Fruit fly (Drosophila melanogaster): ENCODE data around the gene CG42750.

Gene CG42750

dm6 chr2L:18140544-18140943, 135.0 kb downstream of the CG42750 start:
- TF ChIP-seq psq (optimal IDR thresholded peaks at IDR 0.05), result no peak
- no peak for TF ChIP-seq EcR (GFP tag; optimal IDR thresholded peaks at IDR 0.05)
- no peak for TF ChIP-seq pan (optimal IDR thresholded peaks at IDR 0.05)
- no peak for TF ChIP-seq CG8478 (optimal IDR thresholded peaks at IDR 0.05)
- no peak for TF ChIP-seq usp (GFP tag; optimal IDR thresholded peaks at IDR 0.05)
- TF ChIP-seq Dll (optimal IDR thresholded peaks at IDR 0.05), result no peak

- no peak for TF ChIP-seq psq (optimal IDR thresholded peaks at IDR 0.05)
- no peak for TF ChIP-seq usp (GFP tag; optimal IDR thresholded peaks at IDR 0.05)
- TF ChIP-seq EcR (GFP tag; optimal IDR thresholded peaks at IDR 0.05), result no peak
- no peak for TF ChIP-seq CG8478 (optimal IDR thresholded peaks at IDR 0.05)
- TF ChIP-seq pan (optimal IDR thresholded peaks at IDR 0.05), result no peak
- no peak for TF ChIP-seq Dll (optimal IDR thresholded peaks at IDR 0.05)
Measured at dm6 chr2L:18137591-18138247, 137.9 kb downstream of the CG42750 start, which contains the start of gene kel. TSS of gene kel (minus strand) at chr2L:18138083.

dm6 chr2L:18136427-18136857, 139.1 kb downstream of the CG42750 start:
- TF ChIP-seq Dll (optimal IDR thresholded peaks at IDR 0.05) (no peak), pan (optimal IDR thresholded peaks at IDR 0.05) (no peak), psq (optimal IDR thresholded peaks at IDR 0.05) (no peak), EcR (GFP tag; optimal IDR thresholded peaks at IDR 0.05) (no peak), CG8478 (optimal IDR thresholded peaks at IDR 0.05) (no peak), usp (GFP tag; optimal IDR thresholded peaks at IDR 0.05) (no peak)

dm6 chr2L:18134615-18135014, 141.0 kb downstream of the CG42750 start:
- TF ChIP-seq Dll (optimal IDR thresholded peaks at IDR 0.05), result no peak
- TF ChIP-seq EcR (GFP tag; optimal IDR thresholded peaks at IDR 0.05), result no peak
- no peak for TF ChIP-seq usp (GFP tag; optimal IDR thresholded peaks at IDR 0.05)
- TF ChIP-seq psq (optimal IDR thresholded peaks at IDR 0.05), result no peak
- TF ChIP-seq CG8478 (optimal IDR thresholded peaks at IDR 0.05), result no peak
- TF ChIP-seq pan (optimal IDR thresholded peaks at IDR 0.05), result no peak

- no peak for TF ChIP-seq Dll (optimal IDR thresholded peaks at IDR 0.05)
- TF ChIP-seq pan (optimal IDR thresholded peaks at IDR 0.05), result no peak
- TF ChIP-seq CG8478 (optimal IDR thresholded peaks at IDR 0.05), result no peak
- TF ChIP-seq usp (GFP tag; optimal IDR thresholded peaks at IDR 0.05), result no peak
- TF ChIP-seq EcR (GFP tag; optimal IDR thresholded peaks at IDR 0.05), result no peak
- no peak for TF ChIP-seq psq (optimal IDR thresholded peaks at IDR 0.05)
Measured at dm6 chr2L:18125649-18126048, 149.9 kb downstream of the CG42750 start, which contains the start of gene Grl36b. TSS of gene Grl36b (minus strand) at chr2L:18125749.

dm6 chr2L:18122920-18123319, 152.7 kb downstream of the CG42750 start:
- TF ChIP-seq usp (GFP tag; optimal IDR thresholded peaks at IDR 0.05), result no peak
- TF ChIP-seq CG8478 (optimal IDR thresholded peaks at IDR 0.05), result no peak
- no peak for TF ChIP-seq pan (optimal IDR thresholded peaks at IDR 0.05)
- TF ChIP-seq Dll (optimal IDR thresholded peaks at IDR 0.05), result no peak
- no peak for TF ChIP-seq EcR (GFP tag; optimal IDR thresholded peaks at IDR 0.05)
- no peak for TF ChIP-seq psq (optimal IDR thresholded peaks at IDR 0.05)

- TF ChIP-seq Dll (optimal IDR thresholded peaks at IDR 0.05) (no peak), psq (optimal IDR thresholded peaks at IDR 0.05) (no peak), EcR (GFP tag; optimal IDR thresholded peaks at IDR 0.05) (no peak), CG8478 (optimal IDR thresholded peaks at IDR 0.05) (no peak), pan (optimal IDR thresholded peaks at IDR 0.05) (no peak), usp (GFP tag; optimal IDR thresholded peaks at IDR 0.05) (no peak)
Measured at dm6 chr2L:18122231-18122551, 153.4 kb downstream of the CG42750 start.

- TF ChIP-seq Dll (optimal IDR thresholded peaks at IDR 0.05) (no peak), pan (optimal IDR thresholded peaks at IDR 0.05) (no peak), usp (GFP tag; optimal IDR thresholded peaks at IDR 0.05) (no peak), EcR (GFP tag; optimal IDR thresholded peaks at IDR 0.05) (no peak), psq (optimal IDR thresholded peaks at IDR 0.05) (no peak), CG8478 (optimal IDR thresholded peaks at IDR 0.05) (no peak)
Measured at dm6 chr2L:18121367-18122230, 154.0 kb downstream of the CG42750 start.

dm6 chr2L:18119643-18120042, 155.9 kb downstream of the CG42750 start, which contains the start of gene CG5758:
TSS of gene CG5758 (plus strand) at chr2L:18119995.
- TF ChIP-seq Dll (optimal IDR thresholded peaks at IDR 0.05) (no peak), EcR (GFP tag; optimal IDR thresholded peaks at IDR 0.05) (no peak), usp (GFP tag; optimal IDR thresholded peaks at IDR 0.05) (no peak), pan (optimal IDR thresholded peaks at IDR 0.05) (no peak), CG8478 (optimal IDR thresholded peaks at IDR 0.05) (no peak), psq (optimal IDR thresholded peaks at IDR 0.05) (no peak)

- no peak for TF ChIP-seq psq (optimal IDR thresholded peaks at IDR 0.05)
- no peak for TF ChIP-seq usp (GFP tag; optimal IDR thresholded peaks at IDR 0.05)
- TF ChIP-seq pan (optimal IDR thresholded peaks at IDR 0.05), result no peak
- no peak for TF ChIP-seq Dll (optimal IDR thresholded peaks at IDR 0.05)
- no peak for TF ChIP-seq EcR (GFP tag; optimal IDR thresholded peaks at IDR 0.05)
- TF ChIP-seq CG8478 (optimal IDR thresholded peaks at IDR 0.05), result no peak
Measured at dm6 chr2L:18115104-18115503, 160.5 kb downstream of the CG42750 start.

dm6 chr2L:18114176-18114703, 161.3 kb downstream of the CG42750 start, which contains the start of gene CG15152:
TSS of gene CG15152 (plus strand) at chr2L:18114547.
- no peak for TF ChIP-seq CG8478 (optimal IDR thresholded peaks at IDR 0.05)
- TF ChIP-seq psq (optimal IDR thresholded peaks at IDR 0.05), result no peak
- TF ChIP-seq pan (optimal IDR thresholded peaks at IDR 0.05), result no peak
- no peak for TF ChIP-seq EcR (GFP tag; optimal IDR thresholded peaks at IDR 0.05)
- TF ChIP-seq usp (GFP tag; optimal IDR thresholded peaks at IDR 0.05), result no peak
- no peak for TF ChIP-seq Dll (optimal IDR thresholded peaks at IDR 0.05)
